Fruit fly (Drosophila melanogaster): ENCODE results near the gene CG1951.

Gene CG1951

DNA sequence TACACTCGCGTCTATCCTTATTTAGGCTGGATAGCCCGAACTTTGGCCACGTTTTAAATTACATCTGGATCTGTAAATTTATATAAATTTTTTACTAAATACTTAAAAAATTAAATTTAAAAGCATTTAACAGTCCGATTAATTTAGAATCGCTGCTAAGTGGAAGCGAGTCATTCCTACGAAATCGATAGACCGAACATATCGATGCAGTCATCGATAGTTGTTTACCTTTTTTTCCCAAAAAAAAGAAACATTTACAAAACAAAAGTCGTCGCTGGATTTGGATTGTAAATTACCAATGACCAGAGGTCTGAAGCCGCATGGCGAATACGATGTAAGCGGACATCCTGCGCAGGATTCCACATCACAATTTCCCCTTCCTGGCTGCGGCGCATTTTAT, 28.7 kb downstream of the CG1951 start, which contains the start of gene Sirt7:
Gene Sirt7, plus strand, starts transcription at position 218 of the 400 bp plus-strand sequence.
- TF ChIP-seq HLH106 (tag; optimal IDR thresholded peaks at IDR 0.05) (peak; percentile 18), Hr78 (GFP tag; optimal IDR thresholded peaks at IDR 0.05) (no peak), Vsx2 (GFP tag; optimal IDR thresholded peaks at IDR 0.05; ENCODE audit: partially characterized antibody) (peak; percentile 72), Abd-B (GFP tag; optimal IDR thresholded peaks at IDR 0.05) (no peak), woc (GFP tag; optimal IDR thresholded peaks at IDR 0.05) (no peak), Hnf4 (GFP tag; optimal IDR thresholded peaks at IDR 0.05) (no peak), fru (GFP tag; optimal IDR thresholded peaks at IDR 0.05) (no peak), Rel (GFP tag; optimal IDR thresholded peaks at IDR 0.05) (no peak), Rel (tag; optimal IDR thresholded peaks at IDR 0.05) (no peak), OdsH (GFP tag; optimal IDR thresholded peaks at IDR 0.05) (no peak), foxo (GFP tag; optimal IDR thresholded peaks at IDR 0.05) (no peak), pan (optimal IDR thresholded peaks at IDR 0.05) (no peak), jim (GFP tag; optimal IDR thresholded peaks at IDR 0.05) (no peak), CG9705 (GFP tag; optimal IDR thresholded peaks at IDR 0.05) (no peak), sv (GFP tag; optimal IDR thresholded peaks at IDR 0.05) (no peak), Hr83 (GFP tag; optimal IDR thresholded peaks at IDR 0.05; ENCODE audit: poor library complexity, severe bottlenecking) (no peak), Myc (optimal IDR thresholded peaks at IDR 0.05) (no peak), Dif (GFP tag; optimal IDR thresholded peaks at IDR 0.05; ENCODE audit: partially characterized antibody) (no peak), dsf (GFP tag; optimal IDR thresholded peaks at IDR 0.05; ENCODE audit: borderline replicate concordance) (no peak), rgr (GFP tag; optimal IDR thresholded peaks at IDR 0.05) (no peak), dl (GFP tag; optimal IDR thresholded peaks at IDR 0.05; ENCODE audit: insufficient read depth in 1 of 2, partially characterized antibody in 2 of 2) (no peak), br (GFP tag; optimal IDR thresholded peaks at IDR 0.05) (no peak), Sp1 (GFP tag; optimal IDR thresholded peaks at IDR 0.05) (peak; percentile 63), lola (GFP tag; optimal IDR thresholded peaks at IDR 0.05) (no peak), GATAd (GFP tag; optimal IDR thresholded peaks at IDR 0.05) (no peak), Jra (GFP tag; optimal IDR thresholded peaks at IDR 0.05) (no peak), sage (GFP tag; optimal IDR thresholded peaks at IDR 0.05) (no peak)

dm6 chr3R:29059385-29059784, 32.3 kb downstream of the CG1951 start:
- no peak for TF ChIP-seq Abd-B (GFP tag; optimal IDR thresholded peaks at IDR 0.05)
- no peak for TF ChIP-seq brk (GFP tag; optimal IDR thresholded peaks at IDR 0.05)
- no peak for TF ChIP-seq jim (GFP tag; optimal IDR thresholded peaks at IDR 0.05)
- TF ChIP-seq tai (GFP tag; optimal IDR thresholded peaks at IDR 0.05) = no peak
- TF ChIP-seq Sp1 (GFP tag; optimal IDR thresholded peaks at IDR 0.05) = no peak
- TF ChIP-seq Dif (GFP tag; optimal IDR thresholded peaks at IDR 0.05; ENCODE audit: partially characterized antibody) = no peak
- TF ChIP-seq Mio (GFP tag; optimal IDR thresholded peaks at IDR 0.05) = no peak
- TF ChIP-seq sv (GFP tag; optimal IDR thresholded peaks at IDR 0.05) = no peak
- no peak for TF ChIP-seq Hr78 (GFP tag; optimal IDR thresholded peaks at IDR 0.05)
- TF ChIP-seq usp (GFP tag; optimal IDR thresholded peaks at IDR 0.05) = no peak
- TF ChIP-seq Dfd (GFP tag; optimal IDR thresholded peaks at IDR 0.05) = no peak
- TF ChIP-seq fru (GFP tag; optimal IDR thresholded peaks at IDR 0.05) = no peak
- no peak for TF ChIP-seq woc (GFP tag; optimal IDR thresholded peaks at IDR 0.05)
- no peak for TF ChIP-seq Myc (optimal IDR thresholded peaks at IDR 0.05)
- no peak for TF ChIP-seq h (GFP tag; optimal IDR thresholded peaks at IDR 0.05)
- no peak for TF ChIP-seq dl (GFP tag; optimal IDR thresholded peaks at IDR 0.05; ENCODE audit: insufficient read depth in 1 of 2, partially characterized antibody in 2 of 2)
- TF ChIP-seq CrebA (GFP tag; optimal IDR thresholded peaks at IDR 0.05; ENCODE audit: borderline replicate concordance) = no peak
- no peak for TF ChIP-seq ey (GFP tag; optimal IDR thresholded peaks at IDR 0.05)

dm6 chr3R:29062717-29063206, 35.7 kb downstream of the CG1951 start, which contains the start of the genes Cul5 and Bicra:
TSS of gene Cul5 (minus strand) at chr3R:29062975.
TSS of gene Bicra (plus strand) at chr3R:29063040.
- TF ChIP-seq CrebA (GFP tag; optimal IDR thresholded peaks at IDR 0.05; ENCODE audit: borderline replicate concordance) = no peak
- TF ChIP-seq Vsx2 (GFP tag; optimal IDR thresholded peaks at IDR 0.05; ENCODE audit: partially characterized antibody) = peak; percentile 62
- TF ChIP-seq sv (GFP tag; optimal IDR thresholded peaks at IDR 0.05) = no peak
- TF ChIP-seq pan (optimal IDR thresholded peaks at IDR 0.05) = no peak
- no peak for TF ChIP-seq N (GFP tag; optimal IDR thresholded peaks at IDR 0.05)
- TF ChIP-seq foxo (GFP tag; optimal IDR thresholded peaks at IDR 0.05) = no peak
- TF ChIP-seq sage (GFP tag; optimal IDR thresholded peaks at IDR 0.05) = no peak
- TF ChIP-seq Jra (GFP tag; optimal IDR thresholded peaks at IDR 0.05) = no peak
- no peak for TF ChIP-seq Mio (GFP tag; optimal IDR thresholded peaks at IDR 0.05)
- no peak for TF ChIP-seq jim (GFP tag; optimal IDR thresholded peaks at IDR 0.05)
- no peak for TF ChIP-seq Rel (GFP tag; optimal IDR thresholded peaks at IDR 0.05)
- peak; percentile 49 for TF ChIP-seq Rel (tag; optimal IDR thresholded peaks at IDR 0.05)
- TF ChIP-seq dmrt93B (GFP tag; optimal IDR thresholded peaks at IDR 0.05) = no peak
- TF ChIP-seq psq (GFP tag; optimal IDR thresholded peaks at IDR 0.05) = no peak
- TF ChIP-seq Hr83 (GFP tag; optimal IDR thresholded peaks at IDR 0.05; ENCODE audit: poor library complexity, severe bottlenecking) = peak; percentile 39
- no peak for TF ChIP-seq woc (GFP tag; optimal IDR thresholded peaks at IDR 0.05)
- TF ChIP-seq h (GFP tag; optimal IDR thresholded peaks at IDR 0.05) = peak; percentile 44
- no peak for TF ChIP-seq Dfd (GFP tag; optimal IDR thresholded peaks at IDR 0.05)
- no peak for TF ChIP-seq OdsH (GFP tag; optimal IDR thresholded peaks at IDR 0.05)
- no peak for TF ChIP-seq br (GFP tag; optimal IDR thresholded peaks at IDR 0.05)
- TF ChIP-seq Hr78 (GFP tag; optimal IDR thresholded peaks at IDR 0.05) = no peak
- TF ChIP-seq dl (GFP tag; optimal IDR thresholded peaks at IDR 0.05; ENCODE audit: insufficient read depth in 1 of 2, partially characterized antibody in 2 of 2) = no peak
- TF ChIP-seq usp (GFP tag; optimal IDR thresholded peaks at IDR 0.05) = no peak
- TF ChIP-seq fru (GFP tag; optimal IDR thresholded peaks at IDR 0.05) = no peak
- TF ChIP-seq Sp1 (GFP tag; optimal IDR thresholded peaks at IDR 0.05) = no peak
- no peak for TF ChIP-seq ey (GFP tag; optimal IDR thresholded peaks at IDR 0.05)
- no peak for TF ChIP-seq tai (GFP tag; optimal IDR thresholded peaks at IDR 0.05)
- no peak for TF ChIP-seq Abd-B (GFP tag; optimal IDR thresholded peaks at IDR 0.05)
- peak; percentile 20 for TF ChIP-seq CG32264 (GFP tag; optimal IDR thresholded peaks at IDR 0.05)
- TF ChIP-seq Dif (GFP tag; optimal IDR thresholded peaks at IDR 0.05; ENCODE audit: partially characterized antibody) = no peak
- TF ChIP-seq HLH106 (tag; optimal IDR thresholded peaks at IDR 0.05) = no peak
- no peak for TF ChIP-seq Hnf4 (GFP tag; optimal IDR thresholded peaks at IDR 0.05)
- no peak for TF ChIP-seq CG9705 (GFP tag; optimal IDR thresholded peaks at IDR 0.05)
- TF ChIP-seq lola (GFP tag; optimal IDR thresholded peaks at IDR 0.05) = no peak
- TF ChIP-seq GATAd (GFP tag; optimal IDR thresholded peaks at IDR 0.05) = no peak
- TF ChIP-seq brk (GFP tag; optimal IDR thresholded peaks at IDR 0.05) = no peak
- TF ChIP-seq dsf (GFP tag; optimal IDR thresholded peaks at IDR 0.05; ENCODE audit: borderline replicate concordance) = no peak
- TF ChIP-seq Myc (optimal IDR thresholded peaks at IDR 0.05) = no peak
- TF ChIP-seq rgr (GFP tag; optimal IDR thresholded peaks at IDR 0.05) = peak; percentile 16

Data from whole organism, wandering third instar larva.